Fruit fly (Drosophila melanogaster) whole organism, embryonic: Measurements from ENCODE around the gene MESK4.

Experiments used
- Aef1 ChIP-seq: fragments of 200-800 bp; sonication (Bioruptor generic); IDR thresholded peaks from 3 replicates; pipeline ENCODE4 v1.3.6; 2022; ENCODE audit warnings: missing biosample characterization, missing genetic modification characterization
- Bdp1 ChIP-seq: fragments of 200-800 bp; sonication (Bioruptor generic); optimal IDR thresholded peaks from 3 replicates; lab custom pipeline; 2016; ENCODE audit warnings: missing biosample characterization, missing genetic modification characterization
- CG10654 ChIP-seq: fragments of 200-800 bp; sonication (Bioruptor generic); optimal IDR thresholded peaks from 2 replicates; lab custom pipeline; 2016; ENCODE audit warnings: missing biosample characterization, missing genetic modification characterization
- CG11247 ChIP-seq: fragments of 200-800 bp; sonication (Bioruptor generic); IDR thresholded peaks from 2 replicates; pipeline ENCODE4 v1.3.6; 2022; ENCODE audit warnings: missing biosample characterization, missing genetic modification characterization
- CG12299 ChIP-seq: fragments of 200-800 bp; sonication (Bioruptor generic); optimal IDR thresholded peaks from 2 replicates; lab custom pipeline; 2018; ENCODE audit warnings: missing biosample characterization, mild to moderate bottlenecking, missing genetic modification characterization
- CG1602 ChIP-seq: fragments of 200-800 bp; sonication (Bioruptor generic); optimal IDR thresholded peaks from 3 replicates; lab custom pipeline; 2016; ENCODE audit warnings: missing biosample characterization, missing genetic modification characterization
- CG17328 ChIP-seq: fragments of 200-800 bp; sonication (Bioruptor generic); IDR thresholded peaks from 2 replicates; pipeline ENCODE4 v1.3.6; 2022; ENCODE audit warnings: missing biosample characterization, missing genetic modification characterization
- CG17359 ChIP-seq: fragments of 200-800 bp; sonication (Bioruptor generic); optimal IDR thresholded peaks from 3 replicates; lab custom pipeline; 2018; ENCODE audit warnings: missing biosample characterization, mild to moderate bottlenecking, missing genetic modification characterization, moderate library complexity
- CG18476 ChIP-seq: fragments of 200-800 bp; sonication (Bioruptor generic); optimal IDR thresholded peaks from 2 replicates; lab custom pipeline; 2016; ENCODE audit warnings: missing biosample characterization, mild to moderate bottlenecking, missing genetic modification characterization
- CG2116 ChIP-seq: fragments of 200-800 bp; sonication (Bioruptor generic); optimal IDR thresholded peaks from 3 replicates; lab custom pipeline; 2018; ENCODE audit warnings: missing biosample characterization, mild to moderate bottlenecking, missing genetic modification characterization
- CG30403 ChIP-seq: fragments of 200-800 bp; sonication (Bioruptor generic); optimal IDR thresholded peaks from 3 replicates; lab custom pipeline; 2016; ENCODE audit warnings: missing biosample characterization, missing genetic modification characterization
- CG3407 ChIP-seq: fragments of 200-800 bp; sonication (Bioruptor generic); optimal IDR thresholded peaks from 2 replicates; lab custom pipeline; 2018; ENCODE audit warnings: missing biosample characterization, mild to moderate bottlenecking, missing genetic modification characterization
- CG4360 ChIP-seq: fragments of 200-800 bp; sonication (Bioruptor generic); IDR thresholded peaks from 2 replicates; pipeline ENCODE4 v1.3.6; 2022; ENCODE audit warnings: missing biosample characterization, missing genetic modification characterization
- CG4617 ChIP-seq: fragments of 200-800 bp; sonication (Bioruptor generic); optimal IDR thresholded peaks from 3 replicates; lab custom pipeline; 2016; ENCODE audit warnings: missing biosample characterization, missing genetic modification characterization, borderline replicate concordance
- CG6854 ChIP-seq: fragments of 200-800 bp; sonication (Bioruptor generic); optimal IDR thresholded peaks from 3 replicates; lab custom pipeline; 2017; ENCODE audit warnings: missing biosample characterization, mild to moderate bottlenecking, missing genetic modification characterization
- CG7357 ChIP-seq: fragments of 200-800 bp; sonication (Bioruptor generic); IDR thresholded peaks from 3 replicates; pipeline ENCODE4 v1.3.6; 2022; ENCODE audit warnings: missing biosample characterization, missing genetic modification characterization
- CG8089 ChIP-seq: fragments of 200-800 bp; sonication (Bioruptor generic); optimal IDR thresholded peaks from 3 replicates; lab custom pipeline; 2016; ENCODE audit warnings: missing biosample characterization, missing genetic modification characterization
- CG8281 ChIP-seq: fragments of 200-800 bp; sonication (Bioruptor generic); optimal IDR thresholded peaks from 2 replicates; lab custom pipeline; 2018; ENCODE audit warnings: missing biosample characterization, mild to moderate bottlenecking, missing genetic modification characterization, moderate library complexity
- CG9876 ChIP-seq: fragments of 200-800 bp; sonication (Bioruptor generic); optimal IDR thresholded peaks from 2 replicates; lab custom pipeline; 2016; ENCODE audit warnings: missing biosample characterization, missing genetic modification characterization
- CG9932 ChIP-seq: fragments of 200-800 bp; sonication (Bioruptor generic); IDR thresholded peaks from 2 replicates; pipeline ENCODE4 v1.3.6; 2022; ENCODE audit warnings: missing biosample characterization, missing genetic modification characterization
- Doc2 ChIP-seq: fragments of 200-800 bp; sonication (Bioruptor generic); IDR thresholded peaks from 2 replicates; pipeline ENCODE4 v1.3.6; 2022; ENCODE audit warnings: missing biosample characterization, missing genetic modification characterization
- Fer2 ChIP-seq: fragments of 200-800 bp; sonication (Bioruptor generic); optimal IDR thresholded peaks from 2 replicates; lab custom pipeline; 2018; ENCODE audit warnings: missing biosample characterization, mild to moderate bottlenecking, missing genetic modification characterization, moderate library complexity
- Hr3 ChIP-seq: fragments of 200-800 bp; sonication (Bioruptor generic); optimal IDR thresholded peaks from 3 replicates; lab custom pipeline; 2016; ENCODE audit warnings: missing biosample characterization, missing genetic modification characterization
- Neu2 ChIP-seq: fragments of 200-800 bp; sonication (Bioruptor generic); optimal IDR thresholded peaks from 3 replicates; lab custom pipeline; 2016; ENCODE audit warnings: missing biosample characterization, missing genetic modification characterization, borderline replicate concordance
- Oli ChIP-seq: fragments of 200-800 bp; sonication (Bioruptor generic); optimal IDR thresholded peaks from 2 replicates; lab custom pipeline; 2018; ENCODE audit warnings: missing biosample characterization, mild to moderate bottlenecking, missing genetic modification characterization, moderate library complexity
- Opbp ChIP-seq: fragments of 200-800 bp; sonication (Bioruptor generic); IDR thresholded peaks from 3 replicates; pipeline ENCODE4 v1.3.6; 2022; ENCODE audit warnings: missing biosample characterization, missing genetic modification characterization; ENCODE audit not compliant: partially characterized antibody
- Six4 ChIP-seq: fragments of 200-800 bp; sonication (Bioruptor generic); optimal IDR thresholded peaks from 2 replicates; lab custom pipeline; 2016; ENCODE audit warnings: missing biosample characterization, missing genetic modification characterization
- Sry-δ ChIP-seq: fragments of 200-800 bp; sonication (Bioruptor generic); optimal IDR thresholded peaks from 2 replicates; lab custom pipeline; 2016; ENCODE audit warnings: missing biosample characterization, missing genetic modification characterization
- Tbp ChIP-seq: fragments of >200 bp; optimal IDR thresholded peaks from 2 replicates; lab custom pipeline; 2018; ENCODE audit warnings: missing biosample characterization, missing genetic modification characterization
- Usf ChIP-seq: fragments of 200-800 bp; sonication (Bioruptor generic); optimal IDR thresholded peaks from 2 replicates; lab custom pipeline; 2017; ENCODE audit warnings: missing genotype, missing biosample characterization, missing genetic modification characterization
- Vsx1 ChIP-seq: fragments of 200-800 bp; sonication (Bioruptor generic); optimal IDR thresholded peaks from 2 replicates; lab custom pipeline; 2017; ENCODE audit warnings: missing biosample characterization, mild to moderate bottlenecking, missing genetic modification characterization, missing genetic modification reagents
- az2 ChIP-seq: fragments of 200-800 bp; sonication (Bioruptor generic); optimal IDR thresholded peaks from 3 replicates; lab custom pipeline; 2016; ENCODE audit warnings: missing biosample characterization, missing genetic modification characterization
- cas ChIP-seq: fragments of 200-800 bp; sonication (Bioruptor generic); IDR thresholded peaks from 2 replicates; pipeline ENCODE4 v1.3.6; 2022; ENCODE audit warnings: missing biosample characterization, missing genetic modification characterization
- cato ChIP-seq: fragments of 200-800 bp; sonication (Bioruptor generic); optimal IDR thresholded peaks from 2 replicates; lab custom pipeline; 2016; ENCODE audit warnings: missing biosample characterization, missing genetic modification characterization, borderline replicate concordance
- dan ChIP-seq: fragments of 200-800 bp; sonication (Bioruptor generic); IDR thresholded peaks from 2 replicates; pipeline ENCODE4 v1.3.6; 2022; ENCODE audit warnings: missing biosample characterization, missing genetic modification characterization
- dmrt11E ChIP-seq: fragments of 200-800 bp; sonication (Bioruptor generic); optimal IDR thresholded peaks from 3 replicates; lab custom pipeline; 2018; ENCODE audit warnings: missing biosample characterization, mild to moderate bottlenecking, missing genetic modification characterization, moderate library complexity
- gce ChIP-seq: fragments of 200-800 bp; sonication (Bioruptor generic); IDR thresholded peaks from 3 replicates; pipeline ENCODE4 v1.3.6; 2022; ENCODE audit warnings: missing biosample characterization, missing genetic modification characterization
- jumu ChIP-seq: fragments of 200-800 bp; sonication (Bioruptor generic); optimal IDR thresholded peaks from 3 replicates; lab custom pipeline; 2016; ENCODE audit warnings: missing biosample characterization, missing genetic modification characterization
- lov ChIP-seq, 2 experiments: fragments of 200-800 bp in 1 of 2; fragments of >200 bp in 1 of 2; sonication (Bioruptor generic) in 1 of 2; IDR thresholded peaks in 1 of 2; optimal IDR thresholded peaks in 1 of 2; 2 replicates in 1 of 2; 3 replicates in 1 of 2; pipeline versions ENCODE4 v1.3.6 to Lab custom; 2017 to 2022; ENCODE audit warnings: missing biosample characterization in 1 of 2, missing genetic modification characterization in 1 of 2
- nerfin-2 ChIP-seq: fragments of 200-800 bp; sonication (Bioruptor generic); IDR thresholded peaks from 2 replicates; pipeline ENCODE4 v1.3.6; 2022; ENCODE audit warnings: missing biosample characterization, missing genetic modification characterization; ENCODE audit not compliant: partially characterized antibody
- nom ChIP-seq: fragments of 200-800 bp; sonication (Bioruptor generic); optimal IDR thresholded peaks from 2 replicates; lab custom pipeline; 2017; ENCODE audit warnings: missing biosample characterization, missing genetic modification characterization, mild to moderate bottlenecking, moderate library complexity, missing genetic modification reagents
- odd ChIP-seq: fragments of 200-800 bp; sonication (Bioruptor generic); optimal IDR thresholded peaks from 2 replicates; lab custom pipeline; 2017; ENCODE audit warnings: missing biosample characterization, mild to moderate bottlenecking, missing genetic modification characterization
- onecut ChIP-seq: fragments of 200-800 bp; sonication (Bioruptor generic); IDR thresholded peaks from 2 replicates; pipeline ENCODE4 v1.3.6; 2022; ENCODE audit warnings: missing biosample characterization, missing genetic modification characterization
- org-1 ChIP-seq: fragments of 200-800 bp; sonication (Bioruptor generic); optimal IDR thresholded peaks from 2 replicates; lab custom pipeline; 2017; ENCODE audit warnings: missing biosample characterization, missing genetic modification characterization
- phol ChIP-seq: fragments of 200-800 bp; sonication (Bioruptor generic); optimal IDR thresholded peaks from 3 replicates; lab custom pipeline; 2018; ENCODE audit warnings: missing biosample characterization, mild to moderate bottlenecking, missing genetic modification characterization, moderate library complexity
- pum ChIP-seq: fragments of 200-800 bp; sonication (Bioruptor generic); optimal IDR thresholded peaks from 2 replicates; lab custom pipeline; 2016; ENCODE audit warnings: missing biosample characterization, missing genetic modification characterization
- shn ChIP-seq: fragments of 200-800 bp; sonication (Bioruptor generic); optimal IDR thresholded peaks from 3 replicates; lab custom pipeline; 2016; ENCODE audit warnings: missing biosample characterization, missing genetic modification characterization
- sim ChIP-seq: fragments of 200-800 bp; sonication (Bioruptor generic); IDR thresholded peaks from 2 replicates; pipeline ENCODE4 v1.3.6; 2022; ENCODE audit warnings: missing biosample characterization, missing genetic modification characterization
- vfl ChIP-seq: fragments of 200-800 bp; sonication (Bioruptor generic); optimal IDR thresholded peaks from 2 replicates; lab custom pipeline; 2016; ENCODE audit warnings: missing biosample characterization, missing genetic modification characterization
- wek ChIP-seq: fragments of 200-800 bp; sonication (Bioruptor generic); optimal IDR thresholded peaks from 3 replicates; lab custom pipeline; 2018; ENCODE audit warnings: missing biosample characterization, mild to moderate bottlenecking, missing genetic modification characterization, moderate library complexity

MESK4 gene

dm6 chr3R:16987924-16988298, 703 bp upstream of the MESK4 start (continued):
- TF ChIP-seq CG10654 (no peak), Oli (peak; percentile 21)

dm6 chr3R:16991781-16992180, 3.2 kb downstream of the MESK4 start, which contains the start of gene EMC2B:
Gene EMC2B, minus strand, starts transcription at chr3R:16991878.
- TF ChIP-seq org-1 (GFP tag; lab: Kevin White, UChicago) (no peak), CG8281 (no peak), vfl (GFP tag; lab: Kevin White, UChicago) (peak; percentile 49), sim (GFP tag; lab: Robert Waterston, UW) (no peak), shn (GFP tag; lab: Kevin White, UChicago) (peak; percentile 21), CG1602 (GFP tag; lab: Kevin White, UChicago) (no peak), dmrt11E (tag; lab: Kevin White, UChicago) (peak; percentile 29), CG4360 (GFP tag; lab: Robert Waterston, UW) (no peak), CG18476 (GFP tag; lab: Kevin White, UChicago) (peak; percentile 2), CG17359 (tag; lab: Kevin White, UChicago) (peak; percentile 12), CG17328 (GFP tag; lab: Robert Waterston, UW) (no peak), Tbp (GFP tag; lab: Kevin White, UChicago) (no peak), CG2116 (GFP tag; lab: Kevin White, UChicago) (no peak), Sry-δ (GFP tag; lab: Kevin White, UChicago) (no peak), Bdp1 (no peak), Vsx1 (GFP tag; lab: Kevin White, UChicago) (no peak), CG4617 (peak; percentile 77), odd (no peak), Fer2 (tag; lab: Kevin White, UChicago) (no peak), CG8089 (no peak), Neu2 (no peak), CG9876 (GFP tag; lab: Kevin White, UChicago) (no peak), CG9932 (GFP tag; lab: Robert Waterston, UW) (no peak), Doc2 (GFP tag; lab: Robert Waterston, UW) (no peak), dan (GFP tag; lab: Robert Waterston, UW) (no peak), Aef1 (GFP tag; lab: Robert Waterston, UW) (no peak), az2 (GFP tag; lab: Kevin White, UChicago) (no peak), nom (no peak), Opbp (GFP tag; lab: Robert Waterston, UW) (no peak), cato (no peak), CG12299 (tag; lab: Kevin White, UChicago) (no peak), wek (GFP tag; lab: Kevin White, UChicago) (no peak), CG30403 (GFP tag; lab: Kevin White, UChicago) (peak; percentile 58), CG7357 (GFP tag; lab: Robert Waterston, UW) (no peak), CG6854 (no peak), cas (GFP tag; lab: Robert Waterston, UW) (no peak), Usf (no peak), nerfin-2 (GFP tag; lab: Robert Waterston, UW) (no peak), CG3407 (GFP tag; lab: Kevin White, UChicago) (no peak), Six4 (GFP tag; lab: Kevin White, UChicago) (no peak), pum (GFP tag; lab: Kevin White, UChicago) (peak; percentile 65), phol (tag; lab: Kevin White, UChicago) (peak; percentile 27), jumu (peak; percentile 17), onecut (GFP tag; lab: Robert Waterston, UW) (no peak; the same call in 1 of the 2 replicates), lov (optimal IDR thresholded peaks at IDR 0.05; lab: Kevin White, UChicago) (no peak), lov (GFP tag; IDR thresholded peaks at IDR 0.05; lab: Robert Waterston, UW) (no peak), Hr3 (GFP tag; lab: Kevin White, UChicago) (peak; percentile 39), CG11247 (GFP tag; lab: Robert Waterston, UW) (no peak), gce (GFP tag; lab: Robert Waterston, UW) (no peak)
